Worm (Caenorhabditis elegans) whole organism, L4 larva: ENCODE data around the gene hpa-1.
A peak's percentile ranks its signal among the peaks of the same experiment; 100 is the strongest.

ENCODE experiments used
- D1046.2 ChIP-seq: fragments of 200-800 bp; sonication (Bioruptor generic); IDR thresholded peaks from 2 replicates; pipeline ENCODE4 v1.3.6; 2022; ENCODE audit warnings: missing genetic modification characterization, missing compliant biosample characterization
- F37D6.2 ChIP-seq: sonication (generic microtip); optimal IDR thresholded peaks from 2 replicates; lab custom pipeline; 2016; ENCODE audit warnings: mild to moderate bottlenecking, missing genetic modification characterization, missing compliant biosample characterization
- R02D3.7 ChIP-seq: fragments of 150-350 bp; sonication (generic microtip); optimal IDR thresholded peaks from 3 replicates; lab custom pipeline; 2014; ENCODE audit warnings: missing biosample characterization, missing genetic modification characterization
- T20F7.1 ChIP-seq: fragments of 200-800 bp; sonication (Bioruptor generic); optimal IDR thresholded peaks from 2 replicates; lab custom pipeline; 2018; ENCODE audit warnings: mild to moderate bottlenecking, missing genetic modification characterization, missing compliant biosample characterization
- T26A8.4 ChIP-seq: fragments of 200-800 bp; sonication (Bioruptor generic); IDR thresholded peaks from 2 replicates; pipeline ENCODE4 v1.3.6; 2022; ENCODE audit warnings: missing genetic modification characterization, missing compliant biosample characterization
- ZK337.2 ChIP-seq: fragments of 200-800 bp; sonication (Bioruptor generic); IDR thresholded peaks from 2 replicates; pipeline ENCODE4 v1.3.6; 2022; ENCODE audit warnings: missing genetic modification reagents, missing genetic modification characterization, missing compliant biosample characterization
- ZK546.5 ChIP-seq, 2 experiments: sonication (generic microtip); optimal IDR thresholded peaks; 2 replicates each; lab custom pipeline; 2017; ENCODE audit warnings: missing biosample characterization in 2 of 2, missing genetic modification characterization in 2 of 2
- aly-2 ChIP-seq: sonication (generic microtip); optimal IDR thresholded peaks from 2 replicates; lab custom pipeline; 2018; ENCODE audit warnings: missing biosample characterization, missing genetic modification characterization
- ama-1 ChIP-seq: fragments of 150-350 bp; optimal IDR thresholded peaks from 2 replicates; lab custom pipeline; 2014; ENCODE audit warnings: inconsistent platforms, mixed read lengths
- arid-1 ChIP-seq: fragments of 200-800 bp; sonication (Bioruptor generic); conservative IDR thresholded peaks from 2 replicates; pipeline ENCODE4 v1.3.6; 2022; ENCODE audit warnings: missing genetic modification reagents, missing genetic modification characterization, missing compliant biosample characterization
- attf-4 ChIP-seq: sonication (generic microtip); optimal IDR thresholded peaks from 3 replicates; lab custom pipeline; 2017; ENCODE audit warnings: missing biosample characterization, missing genetic modification characterization
- ceh-20 ChIP-seq: fragments of 200-800 bp; sonication (Bioruptor generic); IDR thresholded peaks from 2 replicates; pipeline ENCODE4 v1.3.6; 2022; ENCODE audit warnings: missing genetic modification reagents, missing genetic modification characterization, missing compliant biosample characterization
- ceh-28 ChIP-seq: fragments of 150-350 bp; optimal IDR thresholded peaks from 2 replicates; lab custom pipeline; 2014; ENCODE audit warnings: missing biosample characterization, missing genetic modification reagents, missing genetic modification characterization
- ceh-82 ChIP-seq: sonication (generic microtip); optimal IDR thresholded peaks from 2 replicates; lab custom pipeline; 2017; ENCODE audit warnings: missing biosample characterization, missing genetic modification characterization
- cey-2 ChIP-seq: sonication (generic microtip); optimal IDR thresholded peaks from 3 replicates; lab custom pipeline; 2017; ENCODE audit warnings: missing genetic modification characterization, mild to moderate bottlenecking, missing compliant biosample characterization, antibody characterized with exemption, borderline replicate concordance; ENCODE audit not compliant: insufficient read depth
- daf-12 ChIP-seq: fragments of 150-350 bp; optimal IDR thresholded peaks from 2 replicates; lab custom pipeline; 2014; ENCODE audit warnings: missing biosample characterization, missing genetic modification reagents, missing genetic modification characterization
- daf-16 ChIP-seq, 3 experiments: sonication (generic microtip); optimal IDR thresholded peaks; 2 replicates each; lab custom pipeline; 2016 to 2017; ENCODE audit warnings: missing genetic modification characterization in 3 of 3, missing genetic modification reagents in 3 of 3, mild to moderate bottlenecking in 2 of 3, missing compliant biosample characterization in 2 of 3, missing biosample characterization in 1 of 3, moderate library complexity in 1 of 3
- dmd-8 ChIP-seq: fragments of 200-800 bp; sonication (Bioruptor generic); IDR thresholded peaks from 2 replicates; pipeline ENCODE4 v1.3.6; 2022; ENCODE audit warnings: missing genetic modification characterization, missing compliant biosample characterization
- dmd-9 ChIP-seq: fragments of 200-800 bp; sonication (Bioruptor generic); IDR thresholded peaks from 2 replicates; pipeline ENCODE4 v1.3.6; 2022; ENCODE audit warnings: missing genetic modification reagents, missing genetic modification characterization, missing compliant biosample characterization
- dpl-1 ChIP-seq: fragments of 150-350 bp; optimal IDR thresholded peaks from 2 replicates; lab custom pipeline; 2014; ENCODE audit warnings: missing biosample characterization, missing genetic modification reagents, missing genetic modification characterization
- duxl-1 ChIP-seq: sonication (generic microtip); optimal IDR thresholded peaks from 2 replicates; lab custom pipeline; 2016; ENCODE audit warnings: mild to moderate bottlenecking, missing genetic modification characterization, moderate library complexity, missing compliant biosample characterization; ENCODE audit not compliant: poor library complexity
- egl-27 ChIP-seq: sonication (generic microtip); optimal IDR thresholded peaks from 3 replicates; lab custom pipeline; 2017; ENCODE audit warnings: missing biosample characterization, missing genetic modification reagents, missing genetic modification characterization
- hlh-11 ChIP-seq: fragments of 200-800 bp; sonication (Bioruptor generic); optimal IDR thresholded peaks from 2 replicates; lab custom pipeline; 2018; ENCODE audit warnings: mild to moderate bottlenecking, missing genetic modification characterization, missing compliant biosample characterization
- hmg-1.1 ChIP-seq: fragments of 200-800 bp; sonication (Bioruptor generic); IDR thresholded peaks from 2 replicates; pipeline ENCODE4 v1.3.6; 2022; ENCODE audit warnings: missing genetic modification reagents, missing genetic modification characterization, missing compliant biosample characterization
- jun-1 ChIP-seq: fragments of 150-350 bp; optimal IDR thresholded peaks from 2 replicates; lab custom pipeline; 2014; ENCODE audit warnings: missing biosample characterization, missing genetic modification reagents, missing genetic modification characterization
- lin-15B ChIP-seq: fragments of 150-350 bp; sonication (generic microtip); optimal IDR thresholded peaks from 3 replicates; lab custom pipeline; 2014; ENCODE audit warnings: missing biosample characterization, missing genetic modification characterization
- lin-29 ChIP-seq: fragments of 200-800 bp; sonication (Bioruptor generic); IDR thresholded peaks from 2 replicates; pipeline ENCODE4 v1.3.6; 2022; ENCODE audit warnings: missing genetic modification reagents, missing genetic modification characterization, missing compliant biosample characterization
- lin-39 ChIP-seq: fragments of 150-350 bp; optimal IDR thresholded peaks from 2 replicates; lab custom pipeline; 2014; ENCODE audit warnings: missing biosample characterization, missing genetic modification reagents, missing genetic modification characterization
- lsy-2 ChIP-seq, 2 experiments: fragments of 150-350 bp in 1 of 2; sonication (generic microtip) in 1 of 2; optimal IDR thresholded peaks; 2 replicates each; lab custom pipeline; 2014 to 2017; ENCODE audit warnings: missing biosample characterization in 2 of 2, missing genetic modification characterization in 2 of 2
- madf-5 ChIP-seq, 2 experiments: fragments of 200-800 bp; sonication (Bioruptor generic); IDR thresholded peaks; 2 replicates each; pipeline ENCODE4 v1.3.6; 2022; ENCODE audit warnings: missing compliant biosample characterization in 2 of 2, missing genetic modification characterization in 2 of 2
- madf-9 ChIP-seq: fragments of 200-800 bp; sonication (Bioruptor generic); conservative IDR thresholded peaks from 2 replicates; pipeline ENCODE4 v1.3.6; 2022; ENCODE audit warnings: missing genetic modification reagents, missing genetic modification characterization, missing compliant biosample characterization
- mdl-1 ChIP-seq, 2 experiments: fragments of 150-350 bp in 1 of 2; sonication (generic microtip) in 1 of 2; optimal IDR thresholded peaks; 2 replicates each; lab custom pipeline; 2014 to 2017; ENCODE audit warnings: missing biosample characterization in 2 of 2, missing genetic modification characterization in 2 of 2
- mdt-29 ChIP-seq: fragments of 200-800 bp; sonication (Bioruptor generic); IDR thresholded peaks from 2 replicates; pipeline ENCODE4 v1.3.6; 2022; ENCODE audit warnings: missing genetic modification reagents, missing genetic modification characterization, missing compliant biosample characterization
- mes-2 ChIP-seq: sonication (generic microtip); optimal IDR thresholded peaks from 2 replicates; lab custom pipeline; 2016; ENCODE audit warnings: missing genotype, mild to moderate bottlenecking, missing genetic modification characterization, missing compliant biosample characterization; ENCODE audit not compliant: poor library complexity, severe bottlenecking
- mxl-2 ChIP-seq: fragments of 200-800 bp; sonication (Bioruptor generic); conservative IDR thresholded peaks from 2 replicates; pipeline ENCODE4 v1.3.6; 2022; ENCODE audit warnings: missing genetic modification reagents, missing genetic modification characterization, missing compliant biosample characterization
- mxl-3 ChIP-seq: fragments of 200-800 bp; sonication (Bioruptor generic); optimal IDR thresholded peaks from 2 replicates; lab custom pipeline; 2018; ENCODE audit warnings: mild to moderate bottlenecking, missing genetic modification characterization, missing compliant biosample characterization
- nhr-11 ChIP-seq: fragments of 150-350 bp; optimal IDR thresholded peaks from 2 replicates; lab custom pipeline; 2014; ENCODE audit warnings: missing biosample characterization, missing genetic modification characterization
- nhr-41 ChIP-seq: fragments of 200-800 bp; sonication (Bioruptor generic); IDR thresholded peaks from 2 replicates; pipeline ENCODE4 v1.3.6; 2022; ENCODE audit warnings: missing genetic modification reagents, missing genetic modification characterization, missing compliant biosample characterization
- nhr-42 ChIP-seq: fragments of 200-800 bp; sonication (Bioruptor generic); IDR thresholded peaks from 2 replicates; pipeline ENCODE4 v1.3.6; 2022; ENCODE audit warnings: missing genetic modification characterization, missing compliant biosample characterization
- nhr-6 ChIP-seq: fragments of 150-350 bp; optimal IDR thresholded peaks from 2 replicates; lab custom pipeline; 2014; ENCODE audit warnings: missing biosample characterization, missing genetic modification characterization
- pha-4 ChIP-seq, 2 experiments: fragments of 150-350 bp in 1 of 2; fragments of 200-800 bp in 1 of 2; sonication (Bioruptor generic) in 1 of 2; IDR thresholded peaks in 1 of 2; optimal IDR thresholded peaks in 1 of 2; 2 replicates each; pipeline versions ENCODE4 v1.3.6 to Lab custom; 2014 to 2022; ENCODE audit warnings: missing genetic modification characterization in 2 of 2, missing genetic modification reagents in 2 of 2, missing biosample characterization in 1 of 2, missing compliant biosample characterization in 1 of 2
- php-3 ChIP-seq: fragments of 200-800 bp; sonication (Bioruptor generic); IDR thresholded peaks from 2 replicates; pipeline ENCODE4 v1.3.6; 2022; ENCODE audit warnings: missing genetic modification reagents, missing genetic modification characterization, missing compliant biosample characterization
- pqm-1 ChIP-seq: sonication (generic microtip); optimal IDR thresholded peaks from 2 replicates; lab custom pipeline; 2017; ENCODE audit warnings: missing biosample characterization, missing genetic modification characterization
- set-16 ChIP-seq: fragments of 200-800 bp; sonication (Bioruptor generic); IDR thresholded peaks from 2 replicates; pipeline ENCODE4 v1.3.6; 2022; ENCODE audit warnings: missing genetic modification reagents, missing genetic modification characterization, missing compliant biosample characterization
- snpc-1.2 ChIP-seq: fragments of 200-800 bp; sonication (Bioruptor generic); IDR thresholded peaks from 2 replicates; pipeline ENCODE4 v1.3.6; 2022; ENCODE audit warnings: missing genetic modification reagents, missing genetic modification characterization, missing compliant biosample characterization
- tag-97 ChIP-seq: fragments of 200-800 bp; sonication (Bioruptor generic); IDR thresholded peaks from 2 replicates; pipeline ENCODE4 v1.3.6; 2022; ENCODE audit warnings: missing genetic modification characterization, missing compliant biosample characterization
- unc-130 ChIP-seq: sonication (generic microtip); optimal IDR thresholded peaks from 2 replicates; lab custom pipeline; 2016; ENCODE audit warnings: missing genetic modification reagents, missing genetic modification characterization, missing compliant biosample characterization
- zip-2 ChIP-seq: fragments of 150-350 bp; optimal IDR thresholded peaks from 2 replicates; lab custom pipeline; 2014; ENCODE audit warnings: missing biosample characterization, missing genetic modification characterization
- ztf-11 ChIP-seq: fragments of 150-350 bp; optimal IDR thresholded peaks from 2 replicates; lab custom pipeline; 2014; ENCODE audit warnings: missing biosample characterization, missing genetic modification characterization
- ztf-7 ChIP-seq: fragments of 150-350 bp; optimal IDR thresholded peaks from 2 replicates; lab custom pipeline; 2014; ENCODE audit warnings: missing biosample characterization, missing genetic modification characterization

hpa-1 gene

DNA sequence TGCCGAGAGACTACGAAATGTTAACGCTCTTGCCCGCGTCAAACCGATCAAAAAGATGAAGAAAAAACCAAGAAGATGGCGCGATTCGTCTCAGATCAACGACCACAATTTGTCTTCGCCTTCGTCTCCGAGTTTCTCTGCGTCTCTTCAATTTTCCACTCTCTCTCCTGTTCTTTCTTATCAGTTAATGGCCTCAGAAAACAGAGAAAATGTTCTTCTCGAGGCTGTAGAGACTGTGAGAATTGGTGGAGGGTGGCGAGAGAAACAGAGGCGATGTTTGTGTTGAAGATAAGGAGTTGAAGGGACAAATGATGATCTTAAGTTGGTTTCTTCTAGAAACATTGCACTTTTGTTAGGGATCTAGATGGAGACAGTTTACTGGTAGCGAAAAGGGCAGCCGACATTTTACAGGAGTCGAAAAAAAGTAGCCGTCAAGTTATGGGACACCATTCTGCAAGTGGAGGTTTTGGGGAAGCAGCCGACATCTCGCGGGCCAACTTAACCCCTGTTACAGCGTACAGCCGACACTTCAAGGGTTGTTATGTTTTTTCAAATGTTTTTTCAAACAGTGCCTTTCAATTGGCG is 51.9 kb downstream of the hpa-1 start:
- peak; percentile 77 for TF ChIP-seq pqm-1 (tag; lab: Kevin White, UChicago)
- no peak for TF ChIP-seq mdt-29 (GFP tag; lab: Robert Waterston, UW)
- TF ChIP-seq set-16 (GFP tag; lab: Robert Waterston, UW) = no peak
- TF ChIP-seq lin-39 (tag; lab: Kevin White, UChicago) = no peak
- no peak for TF ChIP-seq attf-4
- no peak for TF ChIP-seq snpc-1.2 (GFP tag; lab: Robert Waterston, UW)
- TF ChIP-seq lsy-2 (tag; optimal IDR thresholded peaks at IDR 0.05; lab: Kevin White, UChicago) = no peak
- TF ChIP-seq hmg-1.1 = no peak
- no peak for TF ChIP-seq dmd-9
- TF ChIP-seq ZK546.5 (tag; optimal IDR thresholded peaks at IDR 0.05; lab: Kevin White, UChicago) = no peak
- no peak for TF ChIP-seq F37D6.2
- TF ChIP-seq tag-97 (GFP tag; lab: Robert Waterston, UW) = no peak
- TF ChIP-seq ZK337.2 (GFP tag; lab: Robert Waterston, UW) = no peak
- no peak for TF ChIP-seq ama-1 (lab: Kevin White, UChicago)
- TF ChIP-seq ztf-7 (tag; lab: Kevin White, UChicago) = no peak
- no peak for TF ChIP-seq arid-1 (GFP tag; lab: Robert Waterston, UW)
- TF ChIP-seq lin-29 = no peak
- TF ChIP-seq madf-5 (GFP tag; IDR thresholded peaks at IDR 0.05; lab: Robert Waterston, UW) = no peak
- no peak; the same call in 1 of the 2 replicates for TF ChIP-seq php-3 (GFP tag; lab: Robert Waterston, UW)
- no peak for TF ChIP-seq D1046.2 (GFP tag; lab: Robert Waterston, UW)
- TF ChIP-seq egl-27 (tag; lab: Kevin White, UChicago) = no peak
- peak; percentile 39 for TF ChIP-seq T20F7.1
- TF ChIP-seq ceh-20 (GFP tag; lab: Robert Waterston, UW) = no peak
- TF ChIP-seq mxl-2 (GFP tag; lab: Robert Waterston, UW) = no peak
- TF ChIP-seq T26A8.4 (GFP tag; lab: Robert Waterston, UW) = no peak
- no peak for TF ChIP-seq mes-2 (tag; lab: Kevin White, UChicago)
- no peak for TF ChIP-seq lin-15B (tag; lab: Kevin White, UChicago)
- TF ChIP-seq duxl-1 = peak; percentile 68
- no peak for TF ChIP-seq unc-130
- no peak for TF ChIP-seq madf-9 (GFP tag; lab: Robert Waterston, UW)
- peak; percentile 61 for TF ChIP-seq mxl-3
- no peak for TF ChIP-seq nhr-41 (GFP tag; lab: Robert Waterston, UW)
- TF ChIP-seq jun-1 (tag; lab: Kevin White, UChicago) = peak; percentile 44
- no peak for TF ChIP-seq dmd-8
- no peak for TF ChIP-seq ceh-28
- peak; percentile 17 for TF ChIP-seq dpl-1 (GFP tag; lab: Kevin White, UChicago)
- TF ChIP-seq nhr-11 (tag; lab: Kevin White, UChicago) = peak; percentile 81
- no peak for TF ChIP-seq R02D3.7
- no peak for TF ChIP-seq daf-12 (tag; lab: Kevin White, UChicago)
- TF ChIP-seq zip-2 (tag; lab: Kevin White, UChicago) = no peak
- peak; percentile 48; the same call in 1 of the 2 replicates for TF ChIP-seq pha-4 (GFP tag; IDR thresholded peaks at IDR 0.05; lab: Robert Waterston, UW)
- no peak for TF ChIP-seq pha-4 (tag; optimal IDR thresholded peaks at IDR 0.05; lab: Kevin White, UChicago)
- no peak for TF ChIP-seq aly-2
- TF ChIP-seq mdl-1 (tag; optimal IDR thresholded peaks at IDR 0.05; lab: Kevin White, UChicago) = peak in 1 of 2 experiments; percentile 86
- peak; percentile 78 for TF ChIP-seq cey-2 (tag; lab: Kevin White, UChicago)
- no peak for TF ChIP-seq ztf-11 (tag; lab: Kevin White, UChicago)
- no peak for TF ChIP-seq nhr-6 (tag; lab: Kevin White, UChicago)
- peak; percentile 42 to 65 for TF ChIP-seq daf-16 (GFP tag; optimal IDR thresholded peaks at IDR 0.05; lab: Kevin White, UChicago)
- TF ChIP-seq daf-16 (tag; optimal IDR thresholded peaks at IDR 0.05; lab: Kevin White, UChicago) = peak; percentile 92
- no peak for TF ChIP-seq nhr-42
- no peak for TF ChIP-seq ceh-82 (tag; lab: Kevin White, UChicago)
- peak; percentile 96 for TF ChIP-seq hlh-11 (tag; lab: Kevin White, UChicago)
